Worm (Caenorhabditis elegans): ENCODE results near the gene W02D7.8.

- TF ChIP-seq hmbx-1 (tag; optimal IDR thresholded peaks at IDR 0.05), result no peak
- TF ChIP-seq ama-1 (optimal IDR thresholded peaks at IDR 0.05), result no peak
- no peak for TF ChIP-seq F13C5.2 (tag; optimal IDR thresholded peaks at IDR 0.05)
- TF ChIP-seq B0310.2 (tag; optimal IDR thresholded peaks at IDR 0.05), result no peak
- TF ChIP-seq flt-1 (GFP tag; IDR thresholded peaks at IDR 0.05), result no peak
- no peak for TF ChIP-seq aly-1 (tag; optimal IDR thresholded peaks at IDR 0.05)
- no peak for TF ChIP-seq scrt-1 (GFP tag; IDR thresholded peaks at IDR 0.05)
- no peak for TF ChIP-seq hmg-4 (GFP tag; optimal IDR thresholded peaks at IDR 0.05)
- TF ChIP-seq sea-1 (GFP tag; conservative IDR thresholded peaks at IDR 0.05), result no peak
These were observed 29.4 kb upstream of the W02D7.8 start for ce11 chrV:8335620-8336019.

All from whole organism, early embryonic.